Worm (Caenorhabditis elegans) whole organism, dauer: ENCODE measurements around the gene srh-236.

Source experiments
- unc-62 ChIP-seq: sonication (generic microtip); optimal IDR thresholded peaks from 2 replicates; lab custom pipeline; 2017; ENCODE audit warnings: missing biosample characterization, missing genetic modification reagents, missing genetic modification characterization

Gene srh-236

ce11 chrV:17171551-17171950 lies 40.3 kb downstream of the srh-236 start, which contains the start of gene srbc-26:
srbc-26 (plus strand) TSS chrV:17171851.
- TF ChIP-seq unc-62 (GFP tag; lab: Kevin White, UChicago) = no peak

ce11 chrV:17170822-17171221 lies 41.0 kb downstream of the srh-236 start, which contains the start of gene srw-51:
srw-51 (minus strand) TSS chrV:17170922.
- no peak for TF ChIP-seq unc-62 (GFP tag; lab: Kevin White, UChicago)

ce11 chrV:17167457-17167856 lies 44.4 kb downstream of the srh-236 start, which contains the start of gene srz-66:
srz-66 (minus strand) TSS chrV:17167557.
- TF ChIP-seq unc-62 (GFP tag; lab: Kevin White, UChicago) = no peak

ce11 chrV:17165409-17165808 lies 46.4 kb downstream of the srh-236 start, which contains the start of gene srh-102:
srh-102 (minus strand) TSS chrV:17165509.
- TF ChIP-seq unc-62 (GFP tag; lab: Kevin White, UChicago) = no peak
